Fruit fly (Drosophila melanogaster) whole organism, embryonic: ENCODE data around the gene CG31792.

Source experiments
- Aef1 ChIP-seq: fragments of 200-800 bp; sonication (Bioruptor generic); IDR thresholded peaks from 3 replicates; pipeline ENCODE4 v1.3.6; 2022; ENCODE audit warnings: missing biosample characterization, missing genetic modification characterization
- CG1024 ChIP-seq: fragments of 200-800 bp; sonication (Bioruptor generic); IDR thresholded peaks from 2 replicates; pipeline ENCODE4 v1.3.6; 2022; ENCODE audit warnings: missing biosample characterization, missing genetic modification characterization
- CG10959 ChIP-seq: fragments of 200-800 bp; sonication (Bioruptor generic); IDR thresholded peaks from 2 replicates; pipeline ENCODE4 v1.3.6; 2022; ENCODE audit warnings: missing biosample characterization, missing genetic modification characterization
- CG11504 ChIP-seq: fragments of 200-800 bp; sonication (Bioruptor generic); optimal IDR thresholded peaks from 3 replicates; lab custom pipeline; 2019; ENCODE audit warnings: missing biosample characterization, mild to moderate bottlenecking, missing genetic modification characterization, moderate library complexity
- CG12104 ChIP-seq: fragments of 200-800 bp; sonication (Bioruptor generic); optimal IDR thresholded peaks from 3 replicates; lab custom pipeline; 2016; ENCODE audit warnings: missing biosample characterization, missing genetic modification characterization
- CG14441 ChIP-seq: fragments of 200-800 bp; sonication (Bioruptor generic); IDR thresholded peaks from 2 replicates; pipeline ENCODE4 v1.3.6; 2022; ENCODE audit warnings: missing biosample characterization, missing genetic modification characterization
- CG14860 ChIP-seq: fragments of 200-800 bp; sonication (Bioruptor generic); IDR thresholded peaks from 3 replicates; pipeline ENCODE4 v1.3.6; 2022; ENCODE audit warnings: missing biosample characterization, missing genetic modification characterization; ENCODE audit not compliant: partially characterized antibody
- CG15073 ChIP-seq: fragments of 200-800 bp; sonication (Bioruptor generic); optimal IDR thresholded peaks from 2 replicates; lab custom pipeline; 2016; ENCODE audit warnings: missing biosample characterization, missing genetic modification characterization
- CG1603 ChIP-seq: fragments of 200-800 bp; sonication (Bioruptor generic); optimal IDR thresholded peaks from 2 replicates; lab custom pipeline; 2019; ENCODE audit warnings: missing biosample characterization, mild to moderate bottlenecking, missing genetic modification characterization, moderate library complexity
- CG17912 ChIP-seq: fragments of 200-800 bp; sonication (Bioruptor generic); optimal IDR thresholded peaks from 2 replicates; lab custom pipeline; 2018; ENCODE audit warnings: missing biosample characterization, mild to moderate bottlenecking, missing genetic modification characterization
- CG30020 ChIP-seq: fragments of 200-800 bp; optimal IDR thresholded peaks from 2 replicates; lab custom pipeline; 2019; ENCODE audit warnings: missing biosample characterization, mild to moderate bottlenecking, missing genetic modification characterization, moderate library complexity
- CG31365 ChIP-seq: fragments of 200-800 bp; sonication (Bioruptor generic); optimal IDR thresholded peaks from 2 replicates; lab custom pipeline; 2018; ENCODE audit warnings: missing biosample characterization, mild to moderate bottlenecking, missing genetic modification characterization
- CG6654 ChIP-seq: fragments of 200-800 bp; sonication (Bioruptor generic); optimal IDR thresholded peaks from 2 replicates; lab custom pipeline; 2017; ENCODE audit warnings: missing biosample characterization, mild to moderate bottlenecking, missing genetic modification characterization
- CG6689 ChIP-seq: fragments of 200-800 bp; sonication (Bioruptor generic); IDR thresholded peaks from 2 replicates; pipeline ENCODE4 v1.3.6; 2022; ENCODE audit warnings: missing biosample characterization, missing genetic modification characterization
- CG6765 ChIP-seq: fragments of 200-800 bp; sonication (Bioruptor generic); optimal IDR thresholded peaks from 3 replicates; lab custom pipeline; 2017; ENCODE audit warnings: missing biosample characterization, mild to moderate bottlenecking, missing genetic modification characterization
- CG6813 ChIP-seq: fragments of 200-800 bp; sonication (Bioruptor generic); optimal IDR thresholded peaks from 2 replicates; lab custom pipeline; 2017; ENCODE audit warnings: missing biosample characterization, missing genetic modification characterization, mild to moderate bottlenecking, moderate library complexity, missing genetic modification reagents
- CG7839 ChIP-seq: fragments of 200-800 bp; sonication (Bioruptor generic); optimal IDR thresholded peaks from 3 replicates; lab custom pipeline; 2018; ENCODE audit warnings: missing biosample characterization, mild to moderate bottlenecking, missing genetic modification characterization, moderate library complexity
- CG8388 ChIP-seq: fragments of 200-800 bp; sonication (Bioruptor generic); optimal IDR thresholded peaks from 2 replicates; lab custom pipeline; 2019; ENCODE audit warnings: missing biosample characterization, mild to moderate bottlenecking, missing genetic modification characterization, moderate library complexity
- CG9797 ChIP-seq: fragments of 200-800 bp; sonication (Bioruptor generic); optimal IDR thresholded peaks from 3 replicates; lab custom pipeline; 2018; ENCODE audit warnings: missing biosample characterization, mild to moderate bottlenecking, missing genetic modification characterization
- Chrac-16 ChIP-seq: fragments of 200-800 bp; sonication (Bioruptor generic); optimal IDR thresholded peaks from 3 replicates; lab custom pipeline; 2016; ENCODE audit warnings: missing biosample characterization, missing genetic modification characterization
- CkIIα-i1 ChIP-seq: fragments of 200-800 bp; sonication (Bioruptor generic); IDR thresholded peaks from 2 replicates; pipeline ENCODE4 v1.3.6; 2022; ENCODE audit warnings: missing biosample characterization, missing genetic modification characterization
- CoRest ChIP-seq: fragments of 200-800 bp; sonication (Bioruptor generic); optimal IDR thresholded peaks from 3 replicates; lab custom pipeline; 2018; ENCODE audit warnings: missing biosample characterization, mild to moderate bottlenecking, missing genetic modification characterization, moderate library complexity
- E2f1 ChIP-seq: fragments of 200-800 bp; sonication (Bioruptor generic); IDR thresholded peaks from 2 replicates; pipeline ENCODE4 v1.3.6; 2022; ENCODE audit warnings: missing biosample characterization, missing genetic modification characterization
- E2f2 ChIP-seq: fragments of 200-800 bp; sonication (Bioruptor generic); IDR thresholded peaks from 2 replicates; pipeline ENCODE4 v1.3.6; 2022; ENCODE audit warnings: missing biosample characterization, missing genetic modification characterization
- Eip74EF ChIP-seq, 2 experiments: fragments of 200-800 bp in 1 of 2; fragments of >200 bp in 1 of 2; sonication (Bioruptor generic) in 1 of 2; optimal IDR thresholded peaks; 2 replicates each; lab custom pipeline; 2017 to 2019; ENCODE audit warnings: missing biosample characterization in 2 of 2, missing genetic modification characterization in 2 of 2, mild to moderate bottlenecking in 1 of 2, moderate library complexity in 1 of 2
- HLH4C ChIP-seq: fragments of 200-800 bp; sonication (Bioruptor generic); IDR thresholded peaks from 3 replicates; pipeline ENCODE4 v1.3.6; 2022; ENCODE audit warnings: missing biosample characterization, missing genetic modification characterization; ENCODE audit not compliant: partially characterized antibody
- Hand ChIP-seq: fragments of 200-800 bp; sonication (Bioruptor generic); optimal IDR thresholded peaks from 2 replicates; lab custom pipeline; 2017; ENCODE audit warnings: mild to moderate bottlenecking, missing biosample characterization, missing genetic modification reagents, missing genetic modification characterization
- HmgD ChIP-seq: fragments of 200-800 bp; sonication (Bioruptor generic); optimal IDR thresholded peaks from 3 replicates; lab custom pipeline; 2016; ENCODE audit warnings: missing biosample characterization, missing genetic modification characterization
- Max ChIP-seq: fragments of 200-800 bp; sonication (Bioruptor generic); optimal IDR thresholded peaks from 2 replicates; lab custom pipeline; 2016; ENCODE audit warnings: missing biosample characterization, mild to moderate bottlenecking, missing genetic modification characterization
- Ptx1 ChIP-seq: fragments of 200-800 bp; sonication (Bioruptor generic); IDR thresholded peaks from 2 replicates; pipeline ENCODE4 v1.3.6; 2022; ENCODE audit warnings: missing biosample characterization, missing genetic modification characterization
- Sin3A ChIP-seq: fragments of >200 bp; optimal IDR thresholded peaks from 2 replicates; lab custom pipeline; 2018
- Sry-δ ChIP-seq: fragments of 200-800 bp; sonication (Bioruptor generic); optimal IDR thresholded peaks from 2 replicates; lab custom pipeline; 2016; ENCODE audit warnings: missing biosample characterization, missing genetic modification characterization
- Ssrp ChIP-seq: fragments of 200-800 bp; sonication (Bioruptor generic); optimal IDR thresholded peaks from 2 replicates; lab custom pipeline; 2018; ENCODE audit warnings: missing biosample characterization, mild to moderate bottlenecking, missing genetic modification characterization, moderate library complexity
- ase ChIP-seq: fragments of 200-800 bp; sonication (Bioruptor generic); IDR thresholded peaks from 3 replicates; pipeline ENCODE4 v1.3.6; 2022; ENCODE audit warnings: missing biosample characterization, missing genetic modification characterization
- cad ChIP-seq: fragments of >200 bp; optimal IDR thresholded peaks from 2 replicates; lab custom pipeline; 2017; ENCODE audit warnings: missing biosample characterization, missing genetic modification characterization
- emc ChIP-seq: fragments of 200-800 bp; sonication (Bioruptor generic); optimal IDR thresholded peaks from 2 replicates; lab custom pipeline; 2016; ENCODE audit warnings: missing biosample characterization, missing genetic modification characterization
- gcm ChIP-seq: fragments of 200-800 bp; sonication (Bioruptor generic); optimal IDR thresholded peaks from 2 replicates; lab custom pipeline; 2019; ENCODE audit warnings: missing biosample characterization, mild to moderate bottlenecking, missing genetic modification characterization, moderate library complexity
- gcm2 ChIP-seq: fragments of 200-800 bp; sonication (Bioruptor generic); optimal IDR thresholded peaks from 2 replicates; lab custom pipeline; 2016; ENCODE audit warnings: missing biosample characterization, missing genetic modification characterization
- inv ChIP-seq: fragments of 200-800 bp; sonication (Bioruptor generic); IDR thresholded peaks from 2 replicates; pipeline ENCODE4 v1.3.6; 2022; ENCODE audit warnings: missing biosample characterization, missing genetic modification characterization; ENCODE audit not compliant: partially characterized antibody
- jumu ChIP-seq: fragments of 200-800 bp; sonication (Bioruptor generic); optimal IDR thresholded peaks from 3 replicates; lab custom pipeline; 2016; ENCODE audit warnings: missing biosample characterization, missing genetic modification characterization
- odd ChIP-seq: fragments of 200-800 bp; sonication (Bioruptor generic); optimal IDR thresholded peaks from 2 replicates; lab custom pipeline; 2017; ENCODE audit warnings: missing biosample characterization, mild to moderate bottlenecking, missing genetic modification characterization
- pb ChIP-seq: fragments of 200-800 bp; sonication (Bioruptor generic); optimal IDR thresholded peaks from 3 replicates; lab custom pipeline; 2016; ENCODE audit warnings: missing biosample characterization, missing genetic modification characterization
- peb ChIP-seq: fragments of 200-800 bp; sonication (Bioruptor generic); IDR thresholded peaks from 2 replicates; pipeline ENCODE4 v1.3.6; 2022; ENCODE audit warnings: missing biosample characterization, missing genetic modification characterization
- pzg ChIP-seq: fragments of 200-800 bp; sonication (Bioruptor generic); optimal IDR thresholded peaks from 3 replicates; lab custom pipeline; 2018; ENCODE audit warnings: missing biosample characterization, mild to moderate bottlenecking, missing genetic modification characterization, moderate library complexity
- rib ChIP-seq: fragments of 200-800 bp; sonication (Bioruptor generic); IDR thresholded peaks from 2 replicates; pipeline ENCODE4 v1.3.6; 2022; ENCODE audit warnings: missing biosample characterization, missing genetic modification characterization
- seq ChIP-seq: fragments of 200-800 bp; sonication (Bioruptor generic); IDR thresholded peaks from 2 replicates; pipeline ENCODE4 v1.3.6; 2022; ENCODE audit warnings: missing biosample characterization, missing genetic modification characterization
- sob ChIP-seq: fragments of 200-800 bp; sonication (Bioruptor generic); IDR thresholded peaks from 2 replicates; pipeline ENCODE4 v1.3.6; 2022; ENCODE audit warnings: missing biosample characterization, missing genetic modification characterization
- sug ChIP-seq: fragments of 200-800 bp; optimal IDR thresholded peaks from 2 replicates; lab custom pipeline; 2019; ENCODE audit warnings: missing biosample characterization, mild to moderate bottlenecking, missing genetic modification characterization, moderate library complexity
- tna ChIP-seq: fragments of 200-800 bp; sonication (Bioruptor generic); IDR thresholded peaks from 2 replicates; pipeline ENCODE4 v1.3.6; 2022; ENCODE audit warnings: missing biosample characterization, missing genetic modification characterization; ENCODE audit not compliant: partially characterized antibody
- unpg ChIP-seq: fragments of 200-800 bp; sonication (Bioruptor generic); optimal IDR thresholded peaks from 3 replicates; lab custom pipeline; 2018; ENCODE audit warnings: missing biosample characterization, mild to moderate bottlenecking, missing genetic modification characterization, moderate library complexity
- vvl ChIP-seq: fragments of 200-800 bp; sonication (Bioruptor generic); IDR thresholded peaks from 2 replicates; pipeline ENCODE4 v1.3.6; 2022; ENCODE audit warnings: missing biosample characterization, missing genetic modification characterization
- yki ChIP-seq: fragments of >200 bp; optimal IDR thresholded peaks from 3 replicates; lab custom pipeline; 2018
- zfh2 ChIP-seq: fragments of 200-800 bp; sonication (Bioruptor generic); optimal IDR thresholded peaks from 2 replicates; lab custom pipeline; 2016; ENCODE audit warnings: missing biosample characterization, missing genetic modification characterization

CG31792 gene

dm6 chr2L:19048912-19049311 is 51.7 kb downstream of the CG31792 start, which contains the start of gene CG10470:
Gene CG10470 (plus strand): TSS chr2L:19049076.
- no peak for TF ChIP-seq Hand
- TF ChIP-seq Aef1 (GFP tag; lab: Robert Waterston, UW) = no peak
- TF ChIP-seq Eip74EF (GFP tag; optimal IDR thresholded peaks at IDR 0.05; lab: Kevin White, UChicago) = no peak
- no peak for TF ChIP-seq HmgD (GFP tag; lab: Kevin White, UChicago)
- peak; percentile 34 for TF ChIP-seq CoRest (tag; lab: Kevin White, UChicago)
- TF ChIP-seq CkIIα-i1 = no peak
- no peak for TF ChIP-seq CG9797 (GFP tag; lab: Kevin White, UChicago)
- peak; percentile 20 for TF ChIP-seq CG1603
- no peak for TF ChIP-seq zfh2
- TF ChIP-seq rib (GFP tag; lab: Robert Waterston, UW) = no peak
- peak; percentile 55 for TF ChIP-seq CG11504 (tag; lab: Kevin White, UChicago)
- no peak for TF ChIP-seq CG6654 (GFP tag; lab: Kevin White, UChicago)
- TF ChIP-seq pb (GFP tag; lab: Kevin White, UChicago) = no peak
- no peak for TF ChIP-seq gcm2
- TF ChIP-seq gcm (GFP tag; lab: Kevin White, UChicago) = peak; percentile 9
- TF ChIP-seq Sry-δ (GFP tag; lab: Kevin White, UChicago) = peak; percentile 71
- no peak for TF ChIP-seq CG6813 (GFP tag; lab: Kevin White, UChicago)
- no peak for TF ChIP-seq emc
- TF ChIP-seq CG6689 = no peak
- TF ChIP-seq E2f1 = no peak
- no peak for TF ChIP-seq Max (GFP tag; lab: Kevin White, UChicago)
- peak; percentile 47 for TF ChIP-seq CG30020 (tag; lab: Kevin White, UChicago)
- no peak for TF ChIP-seq cad (GFP tag; lab: Kevin White, UChicago)
- TF ChIP-seq CG8388 (GFP tag; lab: Kevin White, UChicago) = peak; percentile 28
- no peak for TF ChIP-seq Chrac-16 (GFP tag; lab: Kevin White, UChicago)
- TF ChIP-seq tna (GFP tag; lab: Robert Waterston, UW) = peak; percentile 53
- no peak for TF ChIP-seq jumu
- TF ChIP-seq peb (GFP tag; lab: Robert Waterston, UW) = no peak
- no peak for TF ChIP-seq E2f2 (GFP tag; lab: Robert Waterston, UW)
- no peak for TF ChIP-seq ase (GFP tag; lab: Robert Waterston, UW)
- no peak for TF ChIP-seq CG10959 (GFP tag; lab: Robert Waterston, UW)
- TF ChIP-seq Ssrp (tag; lab: Kevin White, UChicago) = no peak
- TF ChIP-seq HLH4C (GFP tag; lab: Robert Waterston, UW) = peak; percentile 81
- peak; percentile 79 for TF ChIP-seq CG14860 (GFP tag; lab: Robert Waterston, UW)
- no peak for TF ChIP-seq Ptx1 (GFP tag; lab: Robert Waterston, UW)
- TF ChIP-seq seq (GFP tag; lab: Robert Waterston, UW) = no peak
- peak; percentile 28 for TF ChIP-seq unpg
- peak; percentile 35 for TF ChIP-seq CG7839
- TF ChIP-seq yki (lab: Kevin White, UChicago) = no peak
- TF ChIP-seq CG17912 (GFP tag; lab: Kevin White, UChicago) = no peak
- TF ChIP-seq CG1024 (GFP tag; lab: Robert Waterston, UW) = no peak
- no peak for TF ChIP-seq odd (GFP tag; lab: Kevin White, UChicago)
- no peak for TF ChIP-seq CG14441 (GFP tag; lab: Robert Waterston, UW)
- TF ChIP-seq CG12104 (GFP tag; lab: Kevin White, UChicago) = no peak
- peak; percentile 46 for TF ChIP-seq pzg
- TF ChIP-seq inv (GFP tag; lab: Robert Waterston, UW) = peak; percentile 72
- TF ChIP-seq sob = no peak
- no peak for TF ChIP-seq CG31365 (tag; lab: Kevin White, UChicago)
- TF ChIP-seq sug (tag; lab: Kevin White, UChicago) = peak; percentile 15
- TF ChIP-seq CG6765 (GFP tag; lab: Kevin White, UChicago) = no peak
- TF ChIP-seq CG15073 (GFP tag; lab: Kevin White, UChicago) = no peak
- TF ChIP-seq Sin3A (lab: Kevin White, UChicago) = no peak
- peak; percentile 53; the same call in 1 of the 2 replicates for TF ChIP-seq vvl
